Fruit fly (Drosophila melanogaster): Measurements from ENCODE around the gene soti.

soti gene

dm6 chr3R:14373192-14373827 lies 8.2 kb downstream of the soti start (continued):
- TF ChIP-seq Smox (GFP tag; optimal IDR thresholded peaks at IDR 0.05) (peak; percentile 90), dsx (GFP tag; optimal IDR thresholded peaks at IDR 0.05; ENCODE audit: poor library complexity, severe bottlenecking) (peak; percentile 95), esn (GFP tag; optimal IDR thresholded peaks at IDR 0.05) (peak; percentile 94), OdsH (GFP tag; optimal IDR thresholded peaks at IDR 0.05) (peak; percentile 99), CG11902 (GFP tag; optimal IDR thresholded peaks at IDR 0.05) (peak; percentile 88), CG6276 (GFP tag; optimal IDR thresholded peaks at IDR 0.05) (peak; percentile 96), Gug (GFP tag; IDR thresholded peaks at IDR 0.05) (peak; percentile 92), eg (GFP tag; IDR thresholded peaks at IDR 0.05) (peak; percentile 95), CG10669 (GFP tag; optimal IDR thresholded peaks at IDR 0.05) (peak; percentile 96), Eip75B (GFP tag; optimal IDR thresholded peaks at IDR 0.05) (peak; percentile 96), net (GFP tag; optimal IDR thresholded peaks at IDR 0.05) (peak; percentile 98), Sox15 (GFP tag; optimal IDR thresholded peaks at IDR 0.05) (peak; percentile 92), achi (GFP tag; optimal IDR thresholded peaks at IDR 0.05) (peak; percentile 98)

dm6 chr3R:14372815-14373191 lies 8.7 kb downstream of the soti start, which contains the start of gene NK7.1:
NK7.1 (minus strand) TSS chr3R:14372951.
- TF ChIP-seq CG10631 (GFP tag; optimal IDR thresholded peaks at IDR 0.05) (no peak), Lpt (GFP tag; optimal IDR thresholded peaks at IDR 0.05) (no peak), Hr4 (GFP tag; optimal IDR thresholded peaks at IDR 0.05) (no peak), Eip93F (GFP tag; optimal IDR thresholded peaks at IDR 0.05) (no peak), CG10669 (GFP tag; optimal IDR thresholded peaks at IDR 0.05) (no peak), Gug (GFP tag; IDR thresholded peaks at IDR 0.05) (no peak), CG32006 (GFP tag; optimal IDR thresholded peaks at IDR 0.05) (no peak), CG31627 (GFP tag; optimal IDR thresholded peaks at IDR 0.05) (no peak), spab (GFP tag; optimal IDR thresholded peaks at IDR 0.05) (no peak), esn (GFP tag; optimal IDR thresholded peaks at IDR 0.05) (no peak), Met (GFP tag; optimal IDR thresholded peaks at IDR 0.05) (no peak), achi (GFP tag; optimal IDR thresholded peaks at IDR 0.05) (no peak), CG15336 (GFP tag; IDR thresholded peaks at IDR 0.05) (no peak), vri (GFP tag; optimal IDR thresholded peaks at IDR 0.05) (no peak), CG16779 (tag; optimal IDR thresholded peaks at IDR 0.05) (no peak), Smox (GFP tag; optimal IDR thresholded peaks at IDR 0.05) (no peak), CG34406 (GFP tag; optimal IDR thresholded peaks at IDR 0.05) (no peak), ss (GFP tag; optimal IDR thresholded peaks at IDR 0.05) (no peak)

dm6 chr3R:14371133-14371676 lies 10.3 kb downstream of the soti start:
- TF ChIP-seq Eip78C (GFP tag), result peak; percentile 63
- TF ChIP-seq Eip93F (GFP tag; optimal IDR thresholded peaks at IDR 0.05), result peak; percentile 54
- TF ChIP-seq vri (GFP tag; optimal IDR thresholded peaks at IDR 0.05), result peak; percentile 72
- TF ChIP-seq CG8319 (GFP tag; optimal IDR thresholded peaks at IDR 0.05), result no peak
- peak; percentile 93 for TF ChIP-seq svp (GFP tag)

dm6 chr3R:14370199-14370933 lies 11.1 kb downstream of the soti start:
- peak; percentile 95 for TF ChIP-seq CG6792 (GFP tag; optimal IDR thresholded peaks at IDR 0.05)
- TF ChIP-seq esn (GFP tag; optimal IDR thresholded peaks at IDR 0.05), result peak; percentile 97
- TF ChIP-seq fkh (GFP tag; optimal IDR thresholded peaks at IDR 0.05), result no peak
- peak; percentile 92 for TF ChIP-seq Ets21C (GFP tag; optimal IDR thresholded peaks at IDR 0.05)
- TF ChIP-seq dsx (GFP tag; optimal IDR thresholded peaks at IDR 0.05; ENCODE audit: poor library complexity, severe bottlenecking), result peak; percentile 56
- TF ChIP-seq CG8119 (GFP tag; IDR thresholded peaks at IDR 0.05), result peak; percentile 99
- TF ChIP-seq CG11902 (GFP tag; optimal IDR thresholded peaks at IDR 0.05), result peak; percentile 89
- peak; percentile 95 for TF ChIP-seq CG8319 (GFP tag; optimal IDR thresholded peaks at IDR 0.05)
- TF ChIP-seq fd59A (GFP tag; optimal IDR thresholded peaks at IDR 0.05), result peak; percentile 95
- TF ChIP-seq spab (GFP tag; optimal IDR thresholded peaks at IDR 0.05), result peak; percentile 94
- TF ChIP-seq Sox14 (GFP tag; optimal IDR thresholded peaks at IDR 0.05), result peak; percentile 98
- TF ChIP-seq CG6163 (GFP tag; IDR thresholded peaks at IDR 0.05), result peak; percentile 98
- TF ChIP-seq CG3919 (GFP tag; optimal IDR thresholded peaks at IDR 0.05), result peak; percentile 97
- peak; percentile 96 for TF ChIP-seq lz (GFP tag; optimal IDR thresholded peaks at IDR 0.05)
- TF ChIP-seq CG4318 (GFP tag; optimal IDR thresholded peaks at IDR 0.05), result peak; percentile 96
- TF ChIP-seq Ets96B (tag; optimal IDR thresholded peaks at IDR 0.05), result peak; percentile 97
- TF ChIP-seq CG11762 (GFP tag; optimal IDR thresholded peaks at IDR 0.05; ENCODE audit: insufficient read depth), result peak; percentile 96
- TF ChIP-seq Hr4 (GFP tag; optimal IDR thresholded peaks at IDR 0.05), result peak; percentile 99
- peak; percentile 79 for TF ChIP-seq Eip93F (GFP tag; optimal IDR thresholded peaks at IDR 0.05)
- TF ChIP-seq Hr39 (GFP tag; optimal IDR thresholded peaks at IDR 0.05), result peak; percentile 96
- peak; percentile 99 for TF ChIP-seq eg (GFP tag; IDR thresholded peaks at IDR 0.05)
- TF ChIP-seq vri (GFP tag; optimal IDR thresholded peaks at IDR 0.05), result peak; percentile 93

Data from whole organism, prepupa.